Fruit fly (Drosophila melanogaster): ENCODE data around the gene CG32801.

The CG32801 gene

DNA sequence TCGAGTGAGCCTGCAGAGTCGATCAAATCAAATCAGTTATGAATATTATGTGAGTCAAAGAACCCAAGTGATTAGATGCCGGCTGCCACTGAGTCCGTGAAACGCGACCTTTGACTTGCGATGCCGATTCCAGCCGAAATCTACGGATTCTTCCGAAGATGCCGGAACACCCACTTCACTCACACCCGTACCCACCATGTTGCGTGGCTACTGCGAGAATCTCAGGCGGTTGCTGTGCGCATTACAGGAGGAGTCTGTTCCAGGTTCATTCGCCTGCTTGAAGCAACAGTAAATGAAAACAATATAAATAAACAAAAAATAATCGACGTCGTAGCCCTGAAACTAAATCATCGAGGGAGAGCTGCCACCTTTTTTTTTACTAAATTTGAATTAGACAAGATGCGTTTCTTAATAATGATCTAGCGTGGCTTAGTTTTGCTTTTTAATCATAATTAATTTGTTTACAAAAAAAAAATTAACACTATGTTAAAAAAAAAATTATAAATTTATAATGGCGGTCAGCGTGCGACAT lies 1.3 kb downstream of the CG32801 start, which contains the start of gene Ldaf1:
Ldaf1 (minus strand) TSS at position 307 of the 532 bp plus-strand sequence.
- TF ChIP-seq Jra (GFP tag; optimal IDR thresholded peaks at IDR 0.05) (no peak), Hr83 (GFP tag; optimal IDR thresholded peaks at IDR 0.05; ENCODE audit: poor library complexity, severe bottlenecking) (no peak), h (GFP tag; optimal IDR thresholded peaks at IDR 0.05) (no peak), Sp1 (GFP tag; optimal IDR thresholded peaks at IDR 0.05) (peak; percentile 20), Vsx2 (GFP tag; optimal IDR thresholded peaks at IDR 0.05; ENCODE audit: partially characterized antibody) (no peak), usp (GFP tag; optimal IDR thresholded peaks at IDR 0.05) (no peak), CG9705 (GFP tag; optimal IDR thresholded peaks at IDR 0.05) (no peak), Rel (GFP tag; optimal IDR thresholded peaks at IDR 0.05) (no peak), Rel (tag; optimal IDR thresholded peaks at IDR 0.05) (peak; percentile 24)

- no peak for TF ChIP-seq pan (optimal IDR thresholded peaks at IDR 0.05)
- no peak for TF ChIP-seq Hr83 (GFP tag; optimal IDR thresholded peaks at IDR 0.05; ENCODE audit: poor library complexity, severe bottlenecking)
- TF ChIP-seq dmrt93B (GFP tag; optimal IDR thresholded peaks at IDR 0.05), result no peak
- TF ChIP-seq h (GFP tag; optimal IDR thresholded peaks at IDR 0.05), result peak; percentile 8
- no peak for TF ChIP-seq fru (GFP tag; optimal IDR thresholded peaks at IDR 0.05)
- peak; percentile 15 for TF ChIP-seq HLH106 (tag; optimal IDR thresholded peaks at IDR 0.05)
- TF ChIP-seq Dfd (GFP tag; optimal IDR thresholded peaks at IDR 0.05), result no peak
- TF ChIP-seq dsf (GFP tag; optimal IDR thresholded peaks at IDR 0.05; ENCODE audit: borderline replicate concordance), result no peak
- no peak for TF ChIP-seq woc (GFP tag; optimal IDR thresholded peaks at IDR 0.05)
- TF ChIP-seq Vsx2 (GFP tag; optimal IDR thresholded peaks at IDR 0.05; ENCODE audit: partially characterized antibody), result no peak
- no peak for TF ChIP-seq usp (GFP tag; optimal IDR thresholded peaks at IDR 0.05)
- TF ChIP-seq psq (GFP tag; optimal IDR thresholded peaks at IDR 0.05), result peak; percentile 1
- peak; percentile 47 for TF ChIP-seq rgr (GFP tag; optimal IDR thresholded peaks at IDR 0.05)
- peak; percentile 2 for TF ChIP-seq Hnf4 (GFP tag; optimal IDR thresholded peaks at IDR 0.05)
- TF ChIP-seq CG32264 (GFP tag; optimal IDR thresholded peaks at IDR 0.05), result no peak
- peak; percentile 14 for TF ChIP-seq br (GFP tag; optimal IDR thresholded peaks at IDR 0.05)
- no peak for TF ChIP-seq sv (GFP tag; optimal IDR thresholded peaks at IDR 0.05)
- TF ChIP-seq foxo (GFP tag; optimal IDR thresholded peaks at IDR 0.05), result peak in 1 of 2 experiments; percentile 19
- no peak for TF ChIP-seq N (GFP tag; optimal IDR thresholded peaks at IDR 0.05)
- no peak for TF ChIP-seq Mio (GFP tag; optimal IDR thresholded peaks at IDR 0.05)
- no peak for TF ChIP-seq lola (GFP tag; optimal IDR thresholded peaks at IDR 0.05)
- peak; percentile 41 for TF ChIP-seq Jra (GFP tag; optimal IDR thresholded peaks at IDR 0.05)
- no peak for TF ChIP-seq CrebA (GFP tag; optimal IDR thresholded peaks at IDR 0.05; ENCODE audit: borderline replicate concordance)
- no peak for TF ChIP-seq CG9705 (GFP tag; optimal IDR thresholded peaks at IDR 0.05)
- no peak for TF ChIP-seq Sp1 (GFP tag; optimal IDR thresholded peaks at IDR 0.05)
- no peak for TF ChIP-seq dl (GFP tag; optimal IDR thresholded peaks at IDR 0.05; ENCODE audit: insufficient read depth in 1 of 2, partially characterized antibody in 2 of 2)
- TF ChIP-seq tai (GFP tag; optimal IDR thresholded peaks at IDR 0.05), result no peak
- peak; percentile 37 for TF ChIP-seq ey (GFP tag; optimal IDR thresholded peaks at IDR 0.05)
- no peak for TF ChIP-seq Rel (GFP tag; optimal IDR thresholded peaks at IDR 0.05)
- TF ChIP-seq Rel (tag; optimal IDR thresholded peaks at IDR 0.05), result peak; percentile 98
- TF ChIP-seq Hr78 (GFP tag; optimal IDR thresholded peaks at IDR 0.05), result no peak
- TF ChIP-seq GATAd (GFP tag; optimal IDR thresholded peaks at IDR 0.05), result no peak
These were observed 2.7 kb downstream of the CG32801 start, which contains the start of gene arm for dm6 chrX:1900123-1900818. Gene arm (minus strand): TSS chrX:1900646.

dm6 chrX:1899445-1900085 lies 3.4 kb downstream of the CG32801 start:
- TF ChIP-seq N (GFP tag; optimal IDR thresholded peaks at IDR 0.05) (peak; percentile 55), Hr78 (GFP tag; optimal IDR thresholded peaks at IDR 0.05) (no peak), Dif (GFP tag; optimal IDR thresholded peaks at IDR 0.05; ENCODE audit: partially characterized antibody) (peak; percentile 35)

All from whole organism, wandering third instar larva.